Fruit fly (Drosophila melanogaster) Kc167 (cell line): Measurements from ENCODE around the gene CG3847.

ENCODE experiments used
- h ChIP-seq: fragments of >200 bp; optimal IDR thresholded peaks from 3 replicates; lab custom pipeline; 2018; ENCODE audit warnings: missing external identifiers
- ttk ChIP-seq: sonication (Bioruptor generic); optimal IDR thresholded peaks from 2 replicates; lab custom pipeline; 2017; ENCODE audit warnings: missing external identifiers

DNA sequence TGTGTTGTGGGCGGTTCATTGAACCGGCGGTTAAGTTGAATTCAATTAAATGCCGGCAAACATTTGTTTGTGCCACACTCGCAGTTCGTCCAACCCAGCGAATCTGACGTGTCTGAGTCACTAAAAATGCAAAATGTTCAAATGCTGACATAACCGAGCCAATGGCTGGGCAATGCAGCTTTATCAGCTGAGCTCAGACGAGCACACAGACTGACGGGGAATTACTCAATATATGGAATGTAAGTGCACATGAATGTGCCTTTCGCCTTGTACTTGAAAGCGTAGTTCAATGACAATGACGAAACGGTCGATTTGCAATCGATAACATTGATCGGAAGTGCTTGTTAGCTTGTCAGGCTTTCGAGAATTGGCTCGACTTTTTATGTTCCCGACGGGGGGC, 11.3 kb downstream of the CG3847 start:
- TF ChIP-seq h (lab: Kevin White, UChicago) = no peak
- TF ChIP-seq ttk (lab: Kevin White, UChicago) = no peak
